Fruit fly (Drosophila melanogaster): ENCODE data around the gene Vha68-2.

The Vha68-2 gene

dm6 chr2L:12982107-12982506 is 8.0 kb downstream of the Vha68-2 start (continued):
- no peak for TF ChIP-seq CG11085 (GFP tag; IDR thresholded peaks at IDR 0.05)
- no peak for TF ChIP-seq Trl (optimal IDR thresholded peaks at IDR 0.05)
- no peak for TF ChIP-seq Trl (GFP tag; optimal IDR thresholded peaks at IDR 0.05)
- no peak for TF ChIP-seq dati (GFP tag; IDR thresholded peaks at IDR 0.05)
- no peak for TF ChIP-seq CG18619 (GFP tag; optimal IDR thresholded peaks at IDR 0.05)
- TF ChIP-seq CG4424 (GFP tag; optimal IDR thresholded peaks at IDR 0.05), result no peak
- no peak for TF ChIP-seq CG17328 (GFP tag; IDR thresholded peaks at IDR 0.05)
- no peak for TF ChIP-seq zfh1 (GFP tag; IDR thresholded peaks at IDR 0.05)
- 0 out of 2 replicates have a peak, but pooled peaks have one; percentile 17 for TF ChIP-seq slbo (GFP tag; IDR thresholded peaks at IDR 0.05)
- TF ChIP-seq Sox102F (GFP tag; optimal IDR thresholded peaks at IDR 0.05), result peak; percentile 54
- no peak for TF ChIP-seq Neu2 (GFP tag; optimal IDR thresholded peaks at IDR 0.05; ENCODE audit: borderline replicate concordance)
- TF ChIP-seq CG32772 (GFP tag; IDR thresholded peaks at IDR 0.05), result 0 out of 2 replicates have a peak, but pooled peaks have one; percentile 35
- TF ChIP-seq HmgD (GFP tag; optimal IDR thresholded peaks at IDR 0.05), result no peak
- TF ChIP-seq Pdp1 (GFP tag; optimal IDR thresholded peaks at IDR 0.05), result no peak
- no peak for TF ChIP-seq prd (optimal IDR thresholded peaks at IDR 0.05)
- TF ChIP-seq prd (GFP tag; IDR thresholded peaks at IDR 0.05), result peak; percentile 57
- no peak for TF ChIP-seq CG4730 (GFP tag; IDR thresholded peaks at IDR 0.05)
- TF ChIP-seq CG2712 (tag; optimal IDR thresholded peaks at IDR 0.05), result peak; percentile 25
- TF ChIP-seq pzg (GFP tag; optimal IDR thresholded peaks at IDR 0.05), result no peak
- TF ChIP-seq CG18599 (GFP tag; optimal IDR thresholded peaks at IDR 0.05), result no peak
- TF ChIP-seq CG10979 (tag; optimal IDR thresholded peaks at IDR 0.05), result peak; percentile 25
- no peak for TF ChIP-seq NfI (GFP tag; optimal IDR thresholded peaks at IDR 0.05)
- TF ChIP-seq sens (GFP tag), result peak; percentile 66
- TF ChIP-seq zen (tag; optimal IDR thresholded peaks at IDR 0.05), result peak; percentile 21
- 0 out of 3 replicates have a peak, but pooled peaks have one; percentile 20 for TF ChIP-seq hb (GFP tag; IDR thresholded peaks at IDR 0.05; ENCODE audit: partially characterized antibody)
- TF ChIP-seq slp2 (GFP tag; optimal IDR thresholded peaks at IDR 0.05), result no peak
- 0 out of 3 replicates have a peak, but pooled peaks have one; percentile 17 for TF ChIP-seq H15 (GFP tag; IDR thresholded peaks at IDR 0.05)
- no peak for TF ChIP-seq tna (GFP tag; IDR thresholded peaks at IDR 0.05; ENCODE audit: partially characterized antibody)
- TF ChIP-seq fd64A (GFP tag; optimal IDR thresholded peaks at IDR 0.05), result no peak
- TF ChIP-seq CG4820 (GFP tag; optimal IDR thresholded peaks at IDR 0.05), result no peak
- TF ChIP-seq CG17359 (tag; optimal IDR thresholded peaks at IDR 0.05), result peak; percentile 12
- no peak for TF ChIP-seq sob (GFP tag; IDR thresholded peaks at IDR 0.05)
- TF ChIP-seq H2.0 (GFP tag; IDR thresholded peaks at IDR 0.05), result peak; percentile 37; the same call in 1 of the 2 replicates
- 0 out of 3 replicates have a peak, but pooled peaks have one; percentile 5 for TF ChIP-seq dysf (GFP tag; IDR thresholded peaks at IDR 0.05)
- TF ChIP-seq ci (GFP tag; IDR thresholded peaks at IDR 0.05), result no peak
- TF ChIP-seq pan (optimal IDR thresholded peaks at IDR 0.05), result no peak
- TF ChIP-seq pan (GFP tag; optimal IDR thresholded peaks at IDR 0.05 in 1 of 2, IDR thresholded peaks at IDR 0.05 in 1 of 2), result no peak
- TF ChIP-seq CG33557 (GFP tag; optimal IDR thresholded peaks at IDR 0.05), result no peak
- peak; percentile 5 for TF ChIP-seq CG13424 (tag; optimal IDR thresholded peaks at IDR 0.05)
- TF ChIP-seq CG6689 (GFP tag; IDR thresholded peaks at IDR 0.05), result peak; percentile 50; the same call in 1 of the 2 replicates
- no peak for TF ChIP-seq CG4360 (GFP tag; IDR thresholded peaks at IDR 0.05)
- TF ChIP-seq ewg (GFP tag; optimal IDR thresholded peaks at IDR 0.05), result no peak
- TF ChIP-seq CG30403 (GFP tag; optimal IDR thresholded peaks at IDR 0.05), result peak; percentile 30
- no peak for TF ChIP-seq CG15601 (tag; optimal IDR thresholded peaks at IDR 0.05)
- TF ChIP-seq CG7839 (tag; optimal IDR thresholded peaks at IDR 0.05), result no peak
- TF ChIP-seq psq (GFP tag; optimal IDR thresholded peaks at IDR 0.05), result no peak
- TF ChIP-seq ken (GFP tag; IDR thresholded peaks at IDR 0.05), result 0 out of 3 replicates have a peak, but pooled peaks have one; percentile 20
- TF ChIP-seq Hand (GFP tag; optimal IDR thresholded peaks at IDR 0.05), result peak; percentile 6
- 0 out of 2 replicates have a peak, but pooled peaks have one; percentile 29 for TF ChIP-seq vvl (GFP tag; IDR thresholded peaks at IDR 0.05)
- 0 out of 2 replicates have a peak, but pooled peaks have one; percentile 6 for TF ChIP-seq gt (GFP tag; IDR thresholded peaks at IDR 0.05)
- TF ChIP-seq unpg (GFP tag; optimal IDR thresholded peaks at IDR 0.05), result peak; percentile 19

All from whole organism, embryonic.